Fruit fly (Drosophila melanogaster) whole organism, prepupa: Measurements from ENCODE around the gene CG18171.

Experiments
- Blimp-1 ChIP-seq: fragments of 200-800 bp; sonication (Bioruptor generic); optimal IDR thresholded peaks from 3 replicates; lab custom pipeline; 2017; ENCODE audit warnings: missing biosample characterization, missing genetic modification characterization, mild to moderate bottlenecking, moderate library complexity, missing genetic modification reagents
- CG10631 ChIP-seq: fragments of 200-800 bp; sonication (Bioruptor generic); optimal IDR thresholded peaks from 2 replicates; lab custom pipeline; 2016; ENCODE audit warnings: missing biosample characterization, missing genetic modification characterization
- CG11902 ChIP-seq: fragments of 200-800 bp; sonication (Bioruptor generic); optimal IDR thresholded peaks from 3 replicates; lab custom pipeline; 2016; ENCODE audit warnings: missing biosample characterization, missing genetic modification characterization
- CG15336 ChIP-seq: fragments of 200-800 bp; sonication (Bioruptor generic); IDR thresholded peaks from 2 replicates; pipeline ENCODE4 v1.3.6; 2022; ENCODE audit warnings: missing biosample characterization, missing genetic modification characterization
- CG1621 ChIP-seq: fragments of 200-800 bp; sonication (Bioruptor generic); optimal IDR thresholded peaks from 3 replicates; lab custom pipeline; 2018; ENCODE audit warnings: missing biosample characterization, mild to moderate bottlenecking, missing genetic modification characterization
- CG16779 ChIP-seq: fragments of 200-800 bp; sonication (Bioruptor generic); optimal IDR thresholded peaks from 3 replicates; lab custom pipeline; 2017; ENCODE audit warnings: missing biosample characterization, mild to moderate bottlenecking, missing genetic modification characterization
- CG3032 ChIP-seq: fragments of 200-800 bp; optimal IDR thresholded peaks from 2 replicates; lab custom pipeline; 2019; ENCODE audit warnings: missing biosample characterization, mild to moderate bottlenecking, missing genetic modification characterization, moderate library complexity
- CG32006 ChIP-seq: fragments of 200-800 bp; sonication (Bioruptor generic); optimal IDR thresholded peaks from 3 replicates; lab custom pipeline; 2017; ENCODE audit warnings: missing biosample characterization, mild to moderate bottlenecking, missing genetic modification characterization
- CG34406 ChIP-seq: fragments of 200-800 bp; sonication (Bioruptor generic); optimal IDR thresholded peaks from 3 replicates; lab custom pipeline; 2016; ENCODE audit warnings: missing biosample characterization, missing genetic modification characterization
- CG4318 ChIP-seq: fragments of 200-800 bp; sonication (Bioruptor generic); optimal IDR thresholded peaks from 3 replicates; lab custom pipeline; 2017; ENCODE audit warnings: missing biosample characterization, mild to moderate bottlenecking, missing genetic modification characterization
- CG6163 ChIP-seq: fragments of 200-800 bp; sonication (Bioruptor generic); IDR thresholded peaks from 3 replicates; pipeline ENCODE4 v1.3.6; 2022; ENCODE audit warnings: missing biosample characterization, missing genetic modification characterization
- CG6792 ChIP-seq: fragments of 200-800 bp; sonication (Bioruptor generic); optimal IDR thresholded peaks from 3 replicates; lab custom pipeline; 2016; ENCODE audit warnings: missing biosample characterization, missing genetic modification characterization
- CG6808 ChIP-seq: fragments of 200-800 bp; sonication (Bioruptor generic); optimal IDR thresholded peaks from 3 replicates; lab custom pipeline; 2017; ENCODE audit warnings: missing biosample characterization, missing genetic modification characterization, mild to moderate bottlenecking, moderate library complexity, missing genetic modification reagents
- CG7368 ChIP-seq: fragments of 200-800 bp; sonication (Bioruptor generic); optimal IDR thresholded peaks from 3 replicates; lab custom pipeline; 2016; ENCODE audit warnings: missing biosample characterization, missing genetic modification characterization
- CG8119 ChIP-seq: fragments of 200-800 bp; sonication (Bioruptor generic); IDR thresholded peaks from 3 replicates; pipeline ENCODE4 v1.3.6; 2022; ENCODE audit warnings: missing biosample characterization, missing genetic modification characterization
- CG8319 ChIP-seq: fragments of 200-800 bp; sonication (Bioruptor generic); optimal IDR thresholded peaks from 3 replicates; lab custom pipeline; 2016; ENCODE audit warnings: missing biosample characterization, missing genetic modification characterization
- CG9139 ChIP-seq: fragments of 200-800 bp; sonication (Bioruptor generic); optimal IDR thresholded peaks from 3 replicates; lab custom pipeline; 2017; ENCODE audit warnings: missing biosample characterization, mild to moderate bottlenecking, missing genetic modification characterization
- Eip75B ChIP-seq: fragments of 200-800 bp; sonication (Bioruptor generic); optimal IDR thresholded peaks from 3 replicates; lab custom pipeline; 2016; ENCODE audit warnings: missing biosample characterization, missing genetic modification characterization
- Eip78C ChIP-seq: fragments of 200-800 bp; sonication (Bioruptor generic); peaks from one replicate; lab custom pipeline; 2016; ENCODE audit warnings: missing biosample characterization, missing genetic modification characterization
- Eip93F ChIP-seq: fragments of 200-800 bp; sonication (Bioruptor generic); optimal IDR thresholded peaks from 2 replicates; lab custom pipeline; 2016; ENCODE audit warnings: missing biosample characterization, mild to moderate bottlenecking, missing genetic modification characterization
- Ets21C ChIP-seq: fragments of 200-800 bp; sonication (Bioruptor generic); optimal IDR thresholded peaks from 3 replicates; lab custom pipeline; 2016; ENCODE audit warnings: missing biosample characterization, missing genetic modification characterization
- Ets96B ChIP-seq: fragments of 200-800 bp; optimal IDR thresholded peaks from 2 replicates; lab custom pipeline; 2019; ENCODE audit warnings: missing biosample characterization, mild to moderate bottlenecking, missing genetic modification characterization, moderate library complexity
- Gug ChIP-seq: fragments of 200-800 bp; sonication (Bioruptor generic); IDR thresholded peaks from 2 replicates; pipeline ENCODE4 v1.3.6; 2022; ENCODE audit warnings: missing biosample characterization, missing genetic modification characterization
- Hr39 ChIP-seq: fragments of 200-800 bp; sonication (Bioruptor generic); optimal IDR thresholded peaks from 2 replicates; lab custom pipeline; 2016; ENCODE audit warnings: missing biosample characterization, missing genetic modification characterization
- Hr4 ChIP-seq: fragments of 200-800 bp; sonication (Bioruptor generic); optimal IDR thresholded peaks from 3 replicates; lab custom pipeline; 2016; ENCODE audit warnings: missing biosample characterization, missing genetic modification characterization
- Lpt ChIP-seq: fragments of 200-800 bp; sonication (Bioruptor generic); optimal IDR thresholded peaks from 3 replicates; lab custom pipeline; 2016; ENCODE audit warnings: missing biosample characterization, missing genetic modification characterization
- OdsH ChIP-seq: fragments of 200-800 bp; sonication (Bioruptor generic); optimal IDR thresholded peaks from 3 replicates; lab custom pipeline; 2016; ENCODE audit warnings: missing biosample characterization, missing genetic modification characterization
- Sox102F ChIP-seq: fragments of 200-800 bp; sonication (Bioruptor generic); optimal IDR thresholded peaks from 2 replicates; lab custom pipeline; 2016; ENCODE audit warnings: missing biosample characterization, mild to moderate bottlenecking, missing genetic modification characterization
- Sox14 ChIP-seq: fragments of 200-800 bp; sonication (Bioruptor generic); optimal IDR thresholded peaks from 3 replicates; lab custom pipeline; 2016; ENCODE audit warnings: missing biosample characterization, missing genetic modification characterization
- Sox15 ChIP-seq: fragments of 200-800 bp; sonication (Bioruptor generic); optimal IDR thresholded peaks from 3 replicates; lab custom pipeline; 2016; ENCODE audit warnings: missing biosample characterization, missing genetic modification characterization
- achi ChIP-seq: fragments of 200-800 bp; sonication (Bioruptor generic); optimal IDR thresholded peaks from 3 replicates; lab custom pipeline; 2016; ENCODE audit warnings: missing biosample characterization, missing genetic modification characterization
- cyc ChIP-seq: fragments of 200-800 bp; sonication (Bioruptor generic); optimal IDR thresholded peaks from 3 replicates; lab custom pipeline; 2016; ENCODE audit warnings: missing biosample characterization, missing genetic modification characterization
- dac ChIP-seq: fragments of 200-800 bp; sonication (Bioruptor generic); optimal IDR thresholded peaks from 2 replicates; lab custom pipeline; 2017; ENCODE audit warnings: missing biosample characterization, mild to moderate bottlenecking, missing genetic modification characterization
- dsx ChIP-seq: fragments of 200-800 bp; optimal IDR thresholded peaks from 3 replicates; lab custom pipeline; 2019; ENCODE audit warnings: missing biosample characterization, mild to moderate bottlenecking, missing genetic modification characterization, moderate library complexity; ENCODE audit not compliant: poor library complexity, severe bottlenecking
- eg ChIP-seq: fragments of 200-800 bp; sonication (Bioruptor generic); IDR thresholded peaks from 3 replicates; pipeline ENCODE4 v1.3.6; 2022; ENCODE audit warnings: missing biosample characterization, missing genetic modification characterization
- fd59A ChIP-seq: fragments of 200-800 bp; sonication (Bioruptor generic); optimal IDR thresholded peaks from 2 replicates; lab custom pipeline; 2017; ENCODE audit warnings: missing biosample characterization, mild to moderate bottlenecking, missing genetic modification characterization, missing genetic modification reagents
- fd85E ChIP-seq: fragments of 200-800 bp; sonication (Bioruptor generic); optimal IDR thresholded peaks from 3 replicates; lab custom pipeline; 2016; ENCODE audit warnings: missing biosample characterization, missing genetic modification characterization
- fkh ChIP-seq: fragments of 200-800 bp; sonication (Bioruptor generic); optimal IDR thresholded peaks from 3 replicates; lab custom pipeline; 2017; ENCODE audit warnings: missing biosample characterization, mild to moderate bottlenecking, missing genetic modification characterization, moderate library complexity
- lz ChIP-seq: fragments of 200-800 bp; sonication (Bioruptor generic); optimal IDR thresholded peaks from 3 replicates; lab custom pipeline; 2016; ENCODE audit warnings: missing biosample characterization, missing genetic modification characterization
- net ChIP-seq: fragments of 200-800 bp; sonication (Bioruptor generic); optimal IDR thresholded peaks from 3 replicates; lab custom pipeline; 2016; ENCODE audit warnings: missing biosample characterization, missing genetic modification characterization
- pdm3 ChIP-seq: fragments of 200-800 bp; sonication (Bioruptor generic); optimal IDR thresholded peaks from 3 replicates; lab custom pipeline; 2016; ENCODE audit warnings: missing biosample characterization, missing genetic modification characterization
- salr ChIP-seq, 2 experiments: fragments of 200-800 bp; sonication (Bioruptor generic); optimal IDR thresholded peaks; 3 replicates each; lab custom pipeline; 2016 to 2018; ENCODE audit warnings: missing biosample characterization in 2 of 2, missing genetic modification characterization in 2 of 2, mild to moderate bottlenecking in 1 of 2
- spab ChIP-seq: fragments of 200-800 bp; sonication (Bioruptor generic); optimal IDR thresholded peaks from 2 replicates; lab custom pipeline; 2017; ENCODE audit warnings: missing biosample characterization, mild to moderate bottlenecking, missing genetic modification characterization, missing genetic modification reagents
- ss ChIP-seq, 2 experiments: fragments of 200-800 bp; sonication (Bioruptor generic); optimal IDR thresholded peaks; 2 replicates in 1 of 2; 3 replicates in 1 of 2; lab custom pipeline; 2017 to 2018; ENCODE audit warnings: mild to moderate bottlenecking in 2 of 2, missing biosample characterization in 2 of 2, missing genetic modification characterization in 2 of 2, moderate library complexity in 1 of 2
- svp ChIP-seq: fragments of 200-800 bp; sonication (Bioruptor generic); peaks from one replicate; lab custom pipeline; 2016; ENCODE audit warnings: missing biosample characterization, missing genetic modification characterization
- vri ChIP-seq: fragments of 200-800 bp; sonication (Bioruptor generic); optimal IDR thresholded peaks from 3 replicates; lab custom pipeline; 2016; ENCODE audit warnings: missing biosample characterization, mild to moderate bottlenecking, missing genetic modification characterization

The CG18171 gene

DNA sequence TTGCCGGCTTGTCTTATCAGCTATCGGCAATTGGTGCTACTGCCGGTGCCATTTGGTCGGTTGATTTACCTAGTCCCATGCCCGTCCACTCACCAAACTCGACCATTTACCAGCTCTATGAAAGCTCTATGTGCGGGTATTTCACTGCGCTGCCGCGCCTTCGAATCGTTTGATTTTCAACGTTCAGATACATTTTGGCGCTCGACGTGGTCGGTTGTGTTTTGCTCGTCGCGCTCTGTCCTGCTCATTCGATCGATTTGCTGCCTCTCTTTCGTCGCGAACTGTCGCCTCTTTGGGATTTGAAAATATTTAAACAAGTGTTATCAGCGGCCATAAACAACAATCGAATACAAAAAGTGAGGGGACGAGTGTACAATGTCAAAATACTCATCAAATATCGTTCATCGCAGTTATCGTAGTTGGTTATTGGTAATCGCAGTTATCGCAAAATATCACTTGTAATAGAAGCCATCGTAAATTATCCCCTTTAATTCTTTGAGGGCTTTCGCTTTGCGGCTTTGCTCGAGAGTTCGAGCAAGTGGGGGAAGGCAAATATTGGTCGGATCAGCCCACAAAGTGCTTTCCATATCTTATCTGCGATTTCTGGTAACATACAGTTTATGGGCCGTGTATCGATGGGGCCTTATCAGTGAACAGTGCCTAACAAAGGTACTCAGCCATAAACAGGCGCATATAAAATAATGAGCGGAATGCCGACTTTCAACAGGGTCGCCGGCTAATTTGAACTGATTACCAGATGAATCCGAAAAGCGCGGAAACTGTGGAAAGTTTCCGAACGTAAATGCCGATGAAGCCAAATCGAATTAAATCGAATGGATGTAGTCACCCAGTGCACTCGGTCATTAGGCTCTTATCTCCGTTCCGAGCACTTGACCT, 18.9 kb upstream of the CG18171 start:
- TF ChIP-seq ss (GFP tag; optimal IDR thresholded peaks at IDR 0.05; lab: Kevin White, UChicago) (no peak), fd59A (GFP tag; lab: Kevin White, UChicago) (no peak), net (GFP tag; lab: Kevin White, UChicago) (no peak), Ets21C (GFP tag; lab: Kevin White, UChicago) (no peak), salr (GFP tag; optimal IDR thresholded peaks at IDR 0.05; lab: Kevin White, UChicago) (no peak), Sox15 (no peak), Eip78C (GFP tag; lab: Kevin White, UChicago) (peak; percentile 22), CG1621 (no peak), CG8319 (GFP tag; lab: Kevin White, UChicago) (no peak), svp (GFP tag; lab: Kevin White, UChicago) (peak; percentile 88), fkh (GFP tag; lab: Kevin White, UChicago) (peak; percentile 55), CG10631 (no peak), vri (GFP tag; lab: Kevin White, UChicago) (peak; percentile 60), Ets96B (tag; lab: Kevin White, UChicago) (no peak)

- TF ChIP-seq CG6792 (GFP tag; lab: Kevin White, UChicago) = peak; percentile 38
- peak; percentile 65 for TF ChIP-seq Eip78C (GFP tag; lab: Kevin White, UChicago)
- no peak for TF ChIP-seq CG6163
- peak; percentile 25 for TF ChIP-seq cyc
- no peak for TF ChIP-seq CG16779 (tag; lab: Kevin White, UChicago)
- TF ChIP-seq spab (GFP tag; lab: Kevin White, UChicago) = no peak
- TF ChIP-seq OdsH (GFP tag; lab: Kevin White, UChicago) = peak; percentile 38
- TF ChIP-seq CG7368 (GFP tag; lab: Kevin White, UChicago) = no peak
- TF ChIP-seq Sox102F (GFP tag; lab: Kevin White, UChicago) = peak; percentile 15
- TF ChIP-seq CG8319 (GFP tag; lab: Kevin White, UChicago) = no peak
- TF ChIP-seq CG34406 = peak; percentile 18
- TF ChIP-seq Hr39 (GFP tag; lab: Kevin White, UChicago) = peak; percentile 48
- TF ChIP-seq CG11902 (GFP tag; lab: Kevin White, UChicago) = no peak
- no peak for TF ChIP-seq CG3032 (tag; lab: Kevin White, UChicago)
- no peak for TF ChIP-seq dsx (GFP tag; lab: Kevin White, UChicago)
- peak in 1 of 2 experiments; percentile 21 for TF ChIP-seq salr (GFP tag; optimal IDR thresholded peaks at IDR 0.05; lab: Kevin White, UChicago)
- TF ChIP-seq dac (GFP tag; lab: Kevin White, UChicago) = peak; percentile 3
- no peak for TF ChIP-seq Blimp-1
- TF ChIP-seq achi = peak; percentile 7
- TF ChIP-seq ss (GFP tag; optimal IDR thresholded peaks at IDR 0.05; lab: Kevin White, UChicago) = peak in 1 of 2 experiments; percentile 9
- no peak for TF ChIP-seq CG1621
- TF ChIP-seq fd59A (GFP tag; lab: Kevin White, UChicago) = no peak
- no peak for TF ChIP-seq Ets96B (tag; lab: Kevin White, UChicago)
- peak; percentile 22 for TF ChIP-seq lz (GFP tag; lab: Kevin White, UChicago)
- TF ChIP-seq Sox14 (GFP tag; lab: Kevin White, UChicago) = peak; percentile 5
- peak; percentile 15 for TF ChIP-seq Sox15
- no peak for TF ChIP-seq CG6808 (GFP tag; lab: Kevin White, UChicago)
- no peak for TF ChIP-seq fd85E
- no peak for TF ChIP-seq Ets21C (GFP tag; lab: Kevin White, UChicago)
- peak; percentile 40; the same call in 1 of the 2 replicates for TF ChIP-seq CG15336 (GFP tag; lab: Robert Waterston, UW)
- TF ChIP-seq CG8119 (GFP tag; lab: Robert Waterston, UW) = 0 out of 3 replicates have a peak, but pooled peaks have one; percentile 18
- TF ChIP-seq Lpt = no peak
- peak; percentile 23 for TF ChIP-seq CG10631
- TF ChIP-seq Gug (GFP tag; lab: Robert Waterston, UW) = no peak
- no peak for TF ChIP-seq Eip93F
- peak; percentile 64 for TF ChIP-seq CG32006 (GFP tag; lab: Kevin White, UChicago)
- TF ChIP-seq Hr4 (GFP tag; lab: Kevin White, UChicago) = peak; percentile 48
- no peak for TF ChIP-seq fkh (GFP tag; lab: Kevin White, UChicago)
- TF ChIP-seq CG9139 (GFP tag; lab: Kevin White, UChicago) = no peak
- TF ChIP-seq CG4318 (GFP tag; lab: Kevin White, UChicago) = peak; percentile 40
- TF ChIP-seq eg = no peak; the same call in 2 of the 3 replicates
- peak; percentile 26 for TF ChIP-seq pdm3 (GFP tag; lab: Kevin White, UChicago)
- peak; percentile 14 for TF ChIP-seq Eip75B (GFP tag; lab: Kevin White, UChicago)
- TF ChIP-seq net (GFP tag; lab: Kevin White, UChicago) = peak; percentile 40
These were observed 18.2 kb upstream of the CG18171 start for dm6 chr3L:1741107-1741506.
